Fruit fly (Drosophila melanogaster) whole organism, embryonic: ENCODE measurements around the gene Or7a.

Experiments
- Atf3 ChIP-seq: fragments of 200-800 bp; sonication (Bioruptor generic); optimal IDR thresholded peaks from 3 replicates; lab custom pipeline; 2016; ENCODE audit warnings: missing biosample characterization, missing genetic modification characterization
- B-H1 ChIP-seq: fragments of 200-800 bp; sonication (Bioruptor generic); IDR thresholded peaks from 3 replicates; pipeline ENCODE4 v1.3.6; 2022; ENCODE audit warnings: missing biosample characterization, missing genetic modification characterization
- CG10267 ChIP-seq: fragments of 200-800 bp; sonication (Bioruptor generic); optimal IDR thresholded peaks from 2 replicates; lab custom pipeline; 2018; ENCODE audit warnings: missing biosample characterization, mild to moderate bottlenecking, missing genetic modification characterization, moderate library complexity
- CG10274 ChIP-seq: fragments of 200-800 bp; sonication (Bioruptor generic); optimal IDR thresholded peaks from 3 replicates; lab custom pipeline; 2017; ENCODE audit warnings: missing biosample characterization, mild to moderate bottlenecking, missing genetic modification characterization
- CG10462 ChIP-seq: fragments of 200-800 bp; sonication (Bioruptor generic); optimal IDR thresholded peaks from 2 replicates; lab custom pipeline; 2016; ENCODE audit warnings: missing biosample characterization, missing genetic modification characterization
- CG11085 ChIP-seq: fragments of 200-800 bp; sonication (Bioruptor generic); IDR thresholded peaks from 2 replicates; pipeline ENCODE4 v1.3.6; 2022; ENCODE audit warnings: missing biosample characterization, missing genetic modification characterization
- CG11398 ChIP-seq: fragments of 200-800 bp; sonication (Bioruptor generic); optimal IDR thresholded peaks from 2 replicates; lab custom pipeline; 2016; ENCODE audit warnings: missing biosample characterization, missing genetic modification characterization
- CG12071 ChIP-seq: fragments of 200-800 bp; sonication (Bioruptor generic); optimal IDR thresholded peaks from 3 replicates; lab custom pipeline; 2018; ENCODE audit warnings: missing biosample characterization, mild to moderate bottlenecking, missing genetic modification characterization
- CG12391 ChIP-seq: fragments of 200-800 bp; sonication (Bioruptor generic); optimal IDR thresholded peaks from 3 replicates; lab custom pipeline; 2018; ENCODE audit warnings: missing biosample characterization, mild to moderate bottlenecking, missing genetic modification characterization, moderate library complexity
- CG15479 ChIP-seq: fragments of 200-800 bp; sonication (Bioruptor generic); optimal IDR thresholded peaks from 3 replicates; lab custom pipeline; 2019; ENCODE audit warnings: missing biosample characterization, mild to moderate bottlenecking, missing genetic modification characterization, moderate library complexity
- CG17361 ChIP-seq: fragments of 200-800 bp; sonication (Bioruptor generic); IDR thresholded peaks from 3 replicates; pipeline ENCODE4 v1.3.6; 2022; ENCODE audit warnings: missing biosample characterization, missing genetic modification characterization
- CG17802 ChIP-seq: fragments of 200-800 bp; sonication (Bioruptor generic); optimal IDR thresholded peaks from 2 replicates; lab custom pipeline; 2018; ENCODE audit warnings: missing biosample characterization, mild to moderate bottlenecking, missing genetic modification characterization, moderate library complexity
- CG1832 ChIP-seq: fragments of 200-800 bp; sonication (Bioruptor generic); optimal IDR thresholded peaks from 2 replicates; lab custom pipeline; 2017; ENCODE audit warnings: missing biosample characterization, mild to moderate bottlenecking, missing genetic modification characterization, inconsistent platforms
- CG30403 ChIP-seq: fragments of 200-800 bp; sonication (Bioruptor generic); optimal IDR thresholded peaks from 3 replicates; lab custom pipeline; 2016; ENCODE audit warnings: missing biosample characterization, missing genetic modification characterization
- CG30431 ChIP-seq: fragments of 200-800 bp; sonication (Bioruptor generic); optimal IDR thresholded peaks from 2 replicates; lab custom pipeline; 2017; ENCODE audit warnings: missing biosample characterization, missing genetic modification characterization
- CG31388 ChIP-seq: fragments of 200-800 bp; sonication (Bioruptor generic); optimal IDR thresholded peaks from 2 replicates; lab custom pipeline; 2016; ENCODE audit warnings: missing biosample characterization, missing genetic modification characterization
- CG5245 ChIP-seq: fragments of 200-800 bp; sonication (Bioruptor generic); optimal IDR thresholded peaks from 3 replicates; lab custom pipeline; 2016; ENCODE audit warnings: missing biosample characterization, missing genetic modification characterization
- CG6689 ChIP-seq: fragments of 200-800 bp; sonication (Bioruptor generic); IDR thresholded peaks from 2 replicates; pipeline ENCODE4 v1.3.6; 2022; ENCODE audit warnings: missing biosample characterization, missing genetic modification characterization
- CG7271 ChIP-seq: fragments of 200-800 bp; sonication (Bioruptor generic); optimal IDR thresholded peaks from 2 replicates; lab custom pipeline; 2018; ENCODE audit warnings: missing biosample characterization, mild to moderate bottlenecking, missing genetic modification characterization, moderate library complexity
- CG7987 ChIP-seq: fragments of 200-800 bp; sonication (Bioruptor generic); optimal IDR thresholded peaks from 2 replicates; lab custom pipeline; 2018; ENCODE audit warnings: missing biosample characterization, mild to moderate bottlenecking, missing genetic modification characterization, moderate library complexity
- D19B ChIP-seq: fragments of 200-800 bp; sonication (Bioruptor generic); optimal IDR thresholded peaks from 2 replicates; lab custom pipeline; 2017; ENCODE audit warnings: missing biosample characterization, mild to moderate bottlenecking, missing genetic modification characterization
- Dfd ChIP-seq, 2 experiments: fragments of >200 bp; optimal IDR thresholded peaks; 2 replicates each; lab custom pipeline; 2017; ENCODE audit warnings: missing biosample characterization in 2 of 2, missing genetic modification characterization in 2 of 2
- Fer2 ChIP-seq: fragments of 200-800 bp; sonication (Bioruptor generic); optimal IDR thresholded peaks from 2 replicates; lab custom pipeline; 2018; ENCODE audit warnings: missing biosample characterization, mild to moderate bottlenecking, missing genetic modification characterization, moderate library complexity
- Fer3 ChIP-seq: fragments of 200-800 bp; sonication (Bioruptor generic); optimal IDR thresholded peaks from 2 replicates; lab custom pipeline; 2018; ENCODE audit warnings: missing biosample characterization, mild to moderate bottlenecking, missing genetic modification characterization, moderate library complexity
- MESR4 ChIP-seq: fragments of 200-800 bp; sonication (Bioruptor generic); optimal IDR thresholded peaks from 2 replicates; lab custom pipeline; 2018; ENCODE audit warnings: missing biosample characterization, mild to moderate bottlenecking, missing genetic modification characterization, moderate library complexity
- NfI ChIP-seq: fragments of 200-800 bp; sonication (Bioruptor generic); optimal IDR thresholded peaks from 3 replicates; lab custom pipeline; 2018; ENCODE audit warnings: missing biosample characterization, mild to moderate bottlenecking, missing genetic modification characterization, moderate library complexity
- Ptx1 ChIP-seq: fragments of 200-800 bp; sonication (Bioruptor generic); IDR thresholded peaks from 2 replicates; pipeline ENCODE4 v1.3.6; 2022; ENCODE audit warnings: missing biosample characterization, missing genetic modification characterization
- Sox102F ChIP-seq: fragments of 200-800 bp; sonication (Bioruptor generic); optimal IDR thresholded peaks from 2 replicates; lab custom pipeline; 2018; ENCODE audit warnings: missing biosample characterization, mild to moderate bottlenecking, missing genetic modification characterization, moderate library complexity
- Vsx1 ChIP-seq: fragments of 200-800 bp; sonication (Bioruptor generic); optimal IDR thresholded peaks from 2 replicates; lab custom pipeline; 2017; ENCODE audit warnings: missing biosample characterization, mild to moderate bottlenecking, missing genetic modification characterization, missing genetic modification reagents
- ara ChIP-seq: fragments of 200-800 bp; sonication (Bioruptor generic); IDR thresholded peaks from 2 replicates; pipeline ENCODE4 v1.3.6; 2022; ENCODE audit warnings: missing biosample characterization, missing genetic modification characterization
- az2 ChIP-seq: fragments of 200-800 bp; sonication (Bioruptor generic); optimal IDR thresholded peaks from 3 replicates; lab custom pipeline; 2016; ENCODE audit warnings: missing biosample characterization, missing genetic modification characterization
- bsh ChIP-seq, 2 experiments: fragments of 200-800 bp; sonication (Bioruptor generic); optimal IDR thresholded peaks; 2 replicates each; lab custom pipeline; 2017 to 2018; ENCODE audit warnings: mild to moderate bottlenecking in 2 of 2, missing biosample characterization in 2 of 2, missing genetic modification characterization in 2 of 2, moderate library complexity in 1 of 2
- crol ChIP-seq: fragments of 200-800 bp; sonication (Bioruptor generic); IDR thresholded peaks from 2 replicates; pipeline ENCODE4 v1.3.6; 2022; ENCODE audit warnings: missing biosample characterization, missing genetic modification characterization
- ems ChIP-seq: fragments of 200-800 bp; sonication (Bioruptor generic); optimal IDR thresholded peaks from 3 replicates; lab custom pipeline; 2016; ENCODE audit warnings: missing biosample characterization, missing genetic modification characterization
- gem ChIP-seq: fragments of 200-800 bp; sonication (Bioruptor generic); optimal IDR thresholded peaks from 2 replicates; lab custom pipeline; 2019; ENCODE audit warnings: missing biosample characterization, mild to moderate bottlenecking, missing genetic modification characterization, moderate library complexity
- grn ChIP-seq: fragments of 200-800 bp; sonication (Bioruptor generic); optimal IDR thresholded peaks from 3 replicates; lab custom pipeline; 2017; ENCODE audit warnings: missing biosample characterization, missing genetic modification characterization
- insv ChIP-seq, 2 experiments: fragments of 200-800 bp; sonication (Bioruptor generic); optimal IDR thresholded peaks; 3 replicates each; lab custom pipeline; 2016 to 2018; ENCODE audit warnings: missing biosample characterization in 2 of 2, missing genetic modification characterization in 2 of 2
- jigr1 ChIP-seq: fragments of 200-800 bp; sonication (Bioruptor generic); IDR thresholded peaks from 3 replicates; pipeline ENCODE4 v1.3.6; 2022; ENCODE audit warnings: missing biosample characterization, missing genetic modification characterization
- jumu ChIP-seq: fragments of 200-800 bp; sonication (Bioruptor generic); optimal IDR thresholded peaks from 3 replicates; lab custom pipeline; 2016; ENCODE audit warnings: missing biosample characterization, missing genetic modification characterization
- lab ChIP-seq: fragments of 200-800 bp; sonication (Bioruptor generic); optimal IDR thresholded peaks from 3 replicates; lab custom pipeline; 2017; ENCODE audit warnings: missing biosample characterization, missing genetic modification characterization, mild to moderate bottlenecking, moderate library complexity, missing genetic modification reagents
- lilli ChIP-seq: fragments of 200-800 bp; sonication (Bioruptor generic); optimal IDR thresholded peaks from 3 replicates; lab custom pipeline; 2016; ENCODE audit warnings: missing biosample characterization, missing genetic modification characterization
- otp ChIP-seq: fragments of 200-800 bp; sonication (Bioruptor generic); IDR thresholded peaks from 3 replicates; pipeline ENCODE4, ENCODE4 v1.3.6; 2022; ENCODE audit warnings: missing biosample characterization, missing genetic modification characterization
- pan ChIP-seq, 4 experiments: fragments of >200 bp in 3 of 4; fragments of 200-800 bp in 1 of 4; sonication (Bioruptor generic) in 1 of 4; optimal IDR thresholded peaks in 3 of 4; IDR thresholded peaks in 1 of 4; 2 replicates each; pipeline versions ENCODE4 v1.3.6 to Lab custom; 2017 to 2022; ENCODE audit warnings: missing biosample characterization in 2 of 4, missing genetic modification characterization in 2 of 4, mixed read lengths in 1 of 4
- pfk ChIP-seq: fragments of 200-800 bp; sonication (Bioruptor generic); optimal IDR thresholded peaks from 2 replicates; lab custom pipeline; 2018; ENCODE audit warnings: missing biosample characterization, mild to moderate bottlenecking, missing genetic modification characterization, moderate library complexity
- pros ChIP-seq: fragments of 200-800 bp; sonication (Bioruptor generic); optimal IDR thresholded peaks from 3 replicates; lab custom pipeline; 2019; ENCODE audit warnings: missing biosample characterization, mild to moderate bottlenecking, missing genetic modification characterization, moderate library complexity
- ranshi ChIP-seq: fragments of 200-800 bp; sonication (Bioruptor generic); IDR thresholded peaks from 2 replicates; pipeline ENCODE4 v1.3.6; 2022; ENCODE audit warnings: missing biosample characterization, missing genetic modification characterization
- ssp ChIP-seq: fragments of 200-800 bp; sonication (Bioruptor generic); IDR thresholded peaks from 2 replicates; pipeline ENCODE4 v1.3.6; 2022; ENCODE audit warnings: missing biosample characterization, missing genetic modification characterization
- sug ChIP-seq: fragments of 200-800 bp; optimal IDR thresholded peaks from 2 replicates; lab custom pipeline; 2019; ENCODE audit warnings: missing biosample characterization, mild to moderate bottlenecking, missing genetic modification characterization, moderate library complexity
- vvl ChIP-seq: fragments of 200-800 bp; sonication (Bioruptor generic); IDR thresholded peaks from 2 replicates; pipeline ENCODE4 v1.3.6; 2022; ENCODE audit warnings: missing biosample characterization, missing genetic modification characterization
- wor ChIP-seq: fragments of 200-800 bp; sonication (Bioruptor generic); IDR thresholded peaks from 2 replicates; pipeline ENCODE4 v1.3.6; 2022; ENCODE audit warnings: missing biosample characterization, missing genetic modification characterization

The Or7a gene

dm6 chrX:8126149-8126548 lies 39.4 kb downstream of the Or7a start (continued):
- peak; percentile 80 for TF ChIP-seq gem (tag; lab: Kevin White, UChicago)
- TF ChIP-seq sug = no peak
- no peak for TF ChIP-seq CG31388 (GFP tag; lab: Kevin White, UChicago)
- peak; percentile 20 for TF ChIP-seq CG12071 (GFP tag; lab: Kevin White, UChicago)
- TF ChIP-seq ssp = peak; percentile 45
- TF ChIP-seq lab (GFP tag; lab: Kevin White, UChicago) = peak; percentile 0
- peak; percentile 41; the same call in 1 of the 3 replicates for TF ChIP-seq otp (GFP tag; lab: Robert Waterston, UW)
- TF ChIP-seq CG17361 (GFP tag; lab: Robert Waterston, UW) = peak; percentile 56; the same call in 2 of the 3 replicates
- peak; percentile 50 for TF ChIP-seq CG30403 (GFP tag; lab: Kevin White, UChicago)
- peak; percentile 73 for TF ChIP-seq CG12391
- TF ChIP-seq CG30431 (GFP tag; lab: Kevin White, UChicago) = peak; percentile 50
- TF ChIP-seq crol (GFP tag; lab: Robert Waterston, UW) = no peak
- peak; percentile 6 for TF ChIP-seq grn (GFP tag; lab: Kevin White, UChicago)
- TF ChIP-seq CG1832 = no peak
- TF ChIP-seq ems (GFP tag; lab: Kevin White, UChicago) = peak; percentile 33
- TF ChIP-seq CG10274 (GFP tag; lab: Kevin White, UChicago) = no peak
- peak; percentile 67 for TF ChIP-seq Ptx1 (GFP tag; lab: Robert Waterston, UW)
- no peak for TF ChIP-seq insv (GFP tag; optimal IDR thresholded peaks at IDR 0.05; lab: Kevin White, UChicago)
- 0 out of 3 replicates have a peak, but pooled peaks have one; percentile 32 for TF ChIP-seq B-H1 (GFP tag; lab: Robert Waterston, UW)
- TF ChIP-seq CG17802 (tag; lab: Kevin White, UChicago) = peak; percentile 28
- TF ChIP-seq CG10267 = peak; percentile 57
- TF ChIP-seq Vsx1 = no peak
- TF ChIP-seq CG11085 (GFP tag; lab: Robert Waterston, UW) = no peak
- TF ChIP-seq Atf3 (GFP tag; lab: Kevin White, UChicago) = peak; percentile 38
- no peak for TF ChIP-seq Fer2
- peak; percentile 9 for TF ChIP-seq Fer3 (tag; lab: Kevin White, UChicago)
- TF ChIP-seq CG7271 (tag; lab: Kevin White, UChicago) = no peak
- TF ChIP-seq CG5245 (GFP tag; lab: Kevin White, UChicago) = peak; percentile 36
- peak; percentile 77 for TF ChIP-seq ara (GFP tag; lab: Robert Waterston, UW)
- TF ChIP-seq lilli (GFP tag; lab: Kevin White, UChicago) = peak; percentile 42
- TF ChIP-seq jumu (GFP tag; lab: Kevin White, UChicago) = no peak
- TF ChIP-seq Sox102F (GFP tag; lab: Kevin White, UChicago) = peak; percentile 88
- peak; percentile 69 for TF ChIP-seq az2
- TF ChIP-seq pros (GFP tag; lab: Kevin White, UChicago) = no peak
- TF ChIP-seq NfI (GFP tag; lab: Kevin White, UChicago) = peak; percentile 32
- peak; percentile 23 for TF ChIP-seq D19B (GFP tag; lab: Kevin White, UChicago)
- no peak for TF ChIP-seq Dfd (GFP tag; optimal IDR thresholded peaks at IDR 0.05; lab: Kevin White, UChicago)
- TF ChIP-seq CG6689 (GFP tag; lab: Robert Waterston, UW) = peak; percentile 74
- peak; percentile 37; the same call in 1 of the 3 replicates for TF ChIP-seq jigr1 (GFP tag; lab: Robert Waterston, UW)
- peak; percentile 72 for TF ChIP-seq vvl (GFP tag; lab: Robert Waterston, UW)
- peak; percentile 42; the same call in 1 of the 2 replicates for TF ChIP-seq wor
- no peak for TF ChIP-seq CG15479 (GFP tag; lab: Kevin White, UChicago)
- TF ChIP-seq CG10462 (GFP tag; lab: Kevin White, UChicago) = peak; percentile 26
- no peak for TF ChIP-seq CG11398
- TF ChIP-seq bsh (GFP tag; optimal IDR thresholded peaks at IDR 0.05; lab: Kevin White, UChicago) = peak in 1 of 2 experiments; percentile 88
- no peak for TF ChIP-seq CG7987 (GFP tag; lab: Kevin White, UChicago)
- no peak for TF ChIP-seq pan (optimal IDR thresholded peaks at IDR 0.05; lab: Kevin White, UChicago)
- TF ChIP-seq pan (GFP tag; optimal IDR thresholded peaks at IDR 0.05 in 1 of 2, IDR thresholded peaks at IDR 0.05 in 1 of 2) = peak in 1 of 2 experiments; percentile 58
- TF ChIP-seq MESR4 (GFP tag; lab: Kevin White, UChicago) = no peak
- TF ChIP-seq pfk = no peak
- TF ChIP-seq ranshi (GFP tag; lab: Robert Waterston, UW) = peak; percentile 50; the same call in 1 of the 2 replicates
